Worm (Caenorhabditis elegans) whole organism, L1 larva: ENCODE measurements around the gene K07C5.9.

Experiments used
- C34B4.2 ChIP-seq: sonication (generic microtip); optimal IDR thresholded peaks from 2 replicates; lab custom pipeline; 2017; ENCODE audit warnings: mild to moderate bottlenecking, missing genetic modification characterization, missing compliant biosample characterization
- ama-1 ChIP-seq: fragments of 150-350 bp; optimal IDR thresholded peaks from 2 replicates; lab custom pipeline; 2014
- egl-27 ChIP-seq, 2 experiments: fragments of 150-350 bp in 1 of 2; sonication (generic microtip); optimal IDR thresholded peaks; 3 replicates each; lab custom pipeline; 2017 to 2018; ENCODE audit warnings: missing biosample characterization in 2 of 2, missing genetic modification characterization in 2 of 2, missing genetic modification reagents in 2 of 2
- isw-1 ChIP-seq: fragments of 200-800 bp; sonication (Bioruptor generic); IDR thresholded peaks from 2 replicates; pipeline ENCODE4 v1.3.6; 2022; ENCODE audit warnings: missing genetic modification characterization, missing compliant biosample characterization
- lin-15B ChIP-seq: fragments of 150-350 bp; sonication (generic microtip); optimal IDR thresholded peaks from 3 replicates; lab custom pipeline; 2014; ENCODE audit warnings: missing biosample characterization, missing genetic modification characterization
- lin-35 ChIP-seq, 2 experiments: fragments of 150-350 bp; optimal IDR thresholded peaks; 2 replicates each; lab custom pipeline; 2014; ENCODE audit warnings: missing biosample characterization in 2 of 2, missing genetic modification characterization in 2 of 2, missing genetic modification reagents in 2 of 2
- lin-39 ChIP-seq: fragments of 150-350 bp; optimal IDR thresholded peaks from 2 replicates; lab custom pipeline; 2014; ENCODE audit warnings: missing biosample characterization, missing genetic modification reagents, missing genetic modification characterization
- nhr-12 ChIP-seq: sonication (generic microtip); optimal IDR thresholded peaks from 2 replicates; lab custom pipeline; 2017; ENCODE audit warnings: missing biosample characterization, missing genetic modification characterization
- nhr-76 ChIP-seq: sonication (generic microtip); optimal IDR thresholded peaks from 2 replicates; lab custom pipeline; 2017; ENCODE audit warnings: missing biosample characterization, missing genetic modification characterization
- unc-130 ChIP-seq: fragments of 150-350 bp; optimal IDR thresholded peaks from 2 replicates; lab custom pipeline; 2017; ENCODE audit warnings: missing biosample characterization, missing genetic modification characterization, inconsistent platforms
- unc-30 ChIP-seq: sonication (generic microtip); optimal IDR thresholded peaks from 2 replicates; lab custom pipeline; 2017; ENCODE audit warnings: missing biosample characterization, missing genetic modification characterization
- unc-86 ChIP-seq: sonication (generic microtip); optimal IDR thresholded peaks from 2 replicates; lab custom pipeline; 2016; ENCODE audit warnings: missing genetic modification characterization, missing compliant biosample characterization

ce11 chrV:10339200-10339599 lies 10.8 kb downstream of the K07C5.9 start, which contains the start of gene K07C5.2:
- TF ChIP-seq ama-1 (no peak), unc-86 (tag; lab: Kevin White, UChicago) (no peak), lin-39 (tag; lab: Kevin White, UChicago) (no peak), unc-30 (no peak), nhr-76 (tag; lab: Kevin White, UChicago) (no peak), C34B4.2 (no peak), lin-15B (tag; lab: Kevin White, UChicago) (no peak), lin-35 (GFP tag; optimal IDR thresholded peaks at IDR 0.05; lab: Kevin White, UChicago) (no peak), unc-130 (tag; lab: Kevin White, UChicago) (no peak), nhr-12 (tag; lab: Kevin White, UChicago) (no peak), egl-27 (tag; optimal IDR thresholded peaks at IDR 0.05; lab: Kevin White, UChicago) (no peak), isw-1 (GFP tag; lab: Robert Waterston, UW) (no peak)
